Worm (Caenorhabditis elegans) whole organism, L4/young adult: ENCODE measurements around the gene din-1.

Experiments used
- W03F9.2 ChIP-seq: fragments of 150-350 bp; optimal IDR thresholded peaks from 2 replicates; lab custom pipeline; 2014; ENCODE audit warnings: missing biosample characterization, missing genetic modification characterization
- dao-5 ChIP-seq: sonication (generic microtip); optimal IDR thresholded peaks from 2 replicates; lab custom pipeline; 2016; ENCODE audit warnings: missing genotype, missing genetic modification characterization, moderate library complexity, missing compliant biosample characterization
- him-1 ChIP-seq: sonication (generic microtip); optimal IDR thresholded peaks from 2 replicates; lab custom pipeline; 2016; ENCODE audit warnings: missing genotype, missing genetic modification reagents, missing genetic modification characterization, missing compliant biosample characterization

- no peak for TF ChIP-seq him-1 (tag; lab: Kevin White, UChicago)
- TF ChIP-seq W03F9.2 (tag; lab: Kevin White, UChicago): no peak
- TF ChIP-seq dao-5 (tag; lab: Kevin White, UChicago): no peak
Observed at ce11 chrII:11612034-11612723, 21.2 kb downstream of the din-1 start, which contains the start of gene F07A11.5.
